Worm (Caenorhabditis elegans): ENCODE data around the gene glb-9.

DNA sequence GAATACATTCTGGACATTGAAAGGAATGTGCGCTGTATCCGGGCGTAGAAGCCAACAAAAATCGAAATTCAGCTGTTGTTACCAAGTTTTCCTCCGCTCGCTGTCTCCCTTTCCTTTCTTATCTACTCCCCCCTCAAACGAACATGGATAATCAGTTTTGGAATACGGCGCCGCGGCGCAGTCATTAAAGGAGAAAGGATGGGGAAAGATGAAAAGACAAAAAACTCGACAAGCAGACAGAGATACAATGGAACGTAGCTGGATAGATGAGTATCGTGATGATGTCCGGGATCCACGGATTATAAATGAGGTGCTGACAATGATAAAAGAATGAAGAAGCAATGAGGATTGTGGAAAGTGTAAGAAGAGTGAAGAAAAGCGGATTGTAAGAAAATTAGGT lies 26.2 kb upstream of the glb-9 start:
- no peak for TF ChIP-seq ztf-11 (tag; optimal IDR thresholded peaks at IDR 0.05)
- TF ChIP-seq nhr-77 (tag; optimal IDR thresholded peaks at IDR 0.05), result no peak
- no peak for TF ChIP-seq alr-1 (tag; optimal IDR thresholded peaks at IDR 0.05)
- TF ChIP-seq nhr-12 (tag; optimal IDR thresholded peaks at IDR 0.05), result no peak
- TF ChIP-seq unc-62 (GFP tag; optimal IDR thresholded peaks at IDR 0.05), result no peak
- no peak for TF ChIP-seq egl-27 (tag; optimal IDR thresholded peaks at IDR 0.05)
- no peak for TF ChIP-seq elt-3 (tag; optimal IDR thresholded peaks at IDR 0.05)
- no peak for TF ChIP-seq zag-1 (tag; optimal IDR thresholded peaks at IDR 0.05)
- TF ChIP-seq F13H6.1 (tag; optimal IDR thresholded peaks at IDR 0.05), result no peak
- TF ChIP-seq ZK546.5 (tag; optimal IDR thresholded peaks at IDR 0.05), result no peak
- TF ChIP-seq lin-13 (GFP tag; optimal IDR thresholded peaks at IDR 0.05), result no peak
- TF ChIP-seq lin-39 (tag; optimal IDR thresholded peaks at IDR 0.05), result no peak
- peak; percentile 35 for TF ChIP-seq unc-55 (GFP tag; optimal IDR thresholded peaks at IDR 0.05)
- TF ChIP-seq nhr-25 (tag; optimal IDR thresholded peaks at IDR 0.05), result no peak
